Worm (Caenorhabditis elegans) whole organism, L2 larva: ENCODE results near the gene C31E10.5.

Source experiments
- alr-1 ChIP-seq: fragments of 150-350 bp; optimal IDR thresholded peaks from 2 replicates; lab custom pipeline; 2014; ENCODE audit warnings: missing biosample characterization, missing genetic modification characterization
- ama-1 ChIP-seq: fragments of 150-350 bp; optimal IDR thresholded peaks from 2 replicates; lab custom pipeline; 2018; ENCODE audit warnings: inconsistent platforms
- ceh-16 ChIP-seq: fragments of 150-350 bp; optimal IDR thresholded peaks from 2 replicates; lab custom pipeline; 2014; ENCODE audit warnings: missing biosample characterization, missing genetic modification characterization
- ceh-82 ChIP-seq: fragments of 150-350 bp; optimal IDR thresholded peaks from 2 replicates; lab custom pipeline; 2014; ENCODE audit warnings: missing biosample characterization, missing genetic modification characterization
- elt-1 ChIP-seq: fragments of 150-350 bp; optimal IDR thresholded peaks from 2 replicates; lab custom pipeline; 2014; ENCODE audit warnings: missing biosample characterization, missing genetic modification characterization
- lin-39 ChIP-seq: fragments of 150-350 bp; optimal IDR thresholded peaks from 2 replicates; lab custom pipeline; 2014; ENCODE audit warnings: missing biosample characterization, missing genetic modification reagents, missing genetic modification characterization
- lsy-2 ChIP-seq, 2 experiments: fragments of 150-350 bp in 1 of 2; sonication (generic microtip) in 1 of 2; optimal IDR thresholded peaks; 2 replicates each; lab custom pipeline; 2014 to 2017; ENCODE audit warnings: missing biosample characterization in 2 of 2, missing genetic modification characterization in 2 of 2
- nhr-129 ChIP-seq: fragments of 150-350 bp; optimal IDR thresholded peaks from 2 replicates; lab custom pipeline; 2014; ENCODE audit warnings: missing biosample characterization, missing genetic modification characterization
- nhr-237 ChIP-seq: fragments of 150-350 bp; optimal IDR thresholded peaks from 2 replicates; lab custom pipeline; 2014; ENCODE audit warnings: missing biosample characterization, missing genetic modification characterization
- unc-62 ChIP-seq: fragments of 150-350 bp; optimal IDR thresholded peaks from 2 replicates; lab custom pipeline; 2014; ENCODE audit warnings: missing biosample characterization, missing genetic modification reagents, missing genetic modification characterization

ce11 chrX:13941865-13942264 is 53.8 kb downstream of the C31E10.5 start:
- TF ChIP-seq nhr-129 (tag; lab: Kevin White, UChicago) (no peak), alr-1 (tag; lab: Kevin White, UChicago) (no peak), ceh-82 (tag; lab: Kevin White, UChicago) (no peak), elt-1 (no peak), lin-39 (no peak), ama-1 (no peak), lsy-2 (tag; optimal IDR thresholded peaks at IDR 0.05; lab: Kevin White, UChicago) (no peak), ceh-16 (tag; lab: Kevin White, UChicago) (no peak), nhr-237 (tag; lab: Kevin White, UChicago) (no peak), unc-62 (GFP tag; lab: Kevin White, UChicago) (no peak)
